Fruit fly (Drosophila melanogaster) whole organism: ENCODE results near the gene Polr1C.

Experiments
- CG8478 ChIP-seq: fragments of >200 bp; optimal IDR thresholded peaks from 2 replicates; lab custom pipeline; 2018; ENCODE audit warnings: inconsistent platforms
- pan ChIP-seq: fragments of >200 bp; optimal IDR thresholded peaks from 2 replicates; lab custom pipeline; 2017
- usp ChIP-seq: fragments of >200 bp; optimal IDR thresholded peaks from 2 replicates; lab custom pipeline; 2017; ENCODE audit warnings: missing biosample characterization, missing genetic modification characterization, mixed read lengths

DNA sequence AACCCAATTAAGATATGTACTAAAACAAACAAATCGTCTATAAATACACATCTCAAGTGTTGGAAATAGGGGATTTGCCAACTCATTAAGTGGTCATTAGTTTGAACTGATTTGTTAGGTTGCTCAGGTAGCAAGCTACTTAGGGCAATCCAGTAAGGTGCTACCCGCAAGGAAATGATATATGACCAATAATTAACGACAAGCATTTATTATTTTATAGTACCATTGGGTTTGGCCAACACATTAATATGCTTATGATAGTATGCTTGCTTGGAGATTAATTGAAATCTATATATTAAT, 27.0 kb downstream of the Polr1C start:
- TF ChIP-seq CG8478 (lab: Kevin White, UChicago) (no peak), pan (lab: Kevin White, UChicago) (no peak), usp (GFP tag; lab: Kevin White, UChicago) (no peak)
